Worm (Caenorhabditis elegans): ENCODE data around the gene osm-6.
A peak's percentile ranks its signal among the peaks of the same experiment; 100 is the strongest.

ce11 chrV:11921689-11922517 is 5.3 kb downstream of the osm-6 start:
- TF ChIP-seq aly-2 (tag; optimal IDR thresholded peaks at IDR 0.05) (no peak), mdl-1 (tag; optimal IDR thresholded peaks at IDR 0.05) (no peak), nhr-237 (tag; optimal IDR thresholded peaks at IDR 0.05) (no peak), nhr-77 (tag; optimal IDR thresholded peaks at IDR 0.05) (no peak), nhr-23 (tag; optimal IDR thresholded peaks at IDR 0.05) (no peak), nhr-11 (tag; optimal IDR thresholded peaks at IDR 0.05) (no peak), unc-39 (tag; optimal IDR thresholded peaks at IDR 0.05) (no peak), lin-13 (GFP tag; optimal IDR thresholded peaks at IDR 0.05) (no peak), ztf-11 (tag; optimal IDR thresholded peaks at IDR 0.05) (no peak), zag-1 (tag; optimal IDR thresholded peaks at IDR 0.05) (no peak), lsy-2 (tag; optimal IDR thresholded peaks at IDR 0.05) (peak in 1 of 2 experiments; percentile 31), fos-1 (tag; optimal IDR thresholded peaks at IDR 0.05) (peak; percentile 9)
